Worm (Caenorhabditis elegans): ENCODE data around the gene str-145.

Gene str-145

ce11 chrV:8102960-8103359 lies 4.8 kb upstream of the str-145 start, which contains the start of gene str-90:
Gene str-90 (plus strand): TSS chrV:8103260.
- no peak for TF ChIP-seq hlh-26 (GFP tag; conservative IDR thresholded peaks at IDR 0.05)
- no peak for TF ChIP-seq bed-2 (GFP tag; IDR thresholded peaks at IDR 0.05)
- TF ChIP-seq ceh-27 (GFP tag; optimal IDR thresholded peaks at IDR 0.05): no peak
- no peak for TF ChIP-seq lin-26 (GFP tag; IDR thresholded peaks at IDR 0.05)
- TF ChIP-seq lsl-1 (GFP tag; optimal IDR thresholded peaks at IDR 0.05): no peak
- no peak for TF ChIP-seq B0035.1 (tag; optimal IDR thresholded peaks at IDR 0.05)
- no peak for TF ChIP-seq ztf-25 (GFP tag; IDR thresholded peaks at IDR 0.05)
- no peak for TF ChIP-seq nfya-2 (GFP tag; IDR thresholded peaks at IDR 0.05)
- TF ChIP-seq ama-1 (optimal IDR thresholded peaks at IDR 0.05): no peak
- no peak for TF ChIP-seq ama-1 (GFP tag; optimal IDR thresholded peaks at IDR 0.05)
- TF ChIP-seq ceh-91 (GFP tag; IDR thresholded peaks at IDR 0.05): no peak
- no peak for TF ChIP-seq efl-1 (GFP tag; optimal IDR thresholded peaks at IDR 0.05)
- TF ChIP-seq F57C9.4 (tag; optimal IDR thresholded peaks at IDR 0.05): no peak
- no peak for TF ChIP-seq D2030.7 (GFP tag; IDR thresholded peaks at IDR 0.05)
- TF ChIP-seq attf-3 (GFP tag; conservative IDR thresholded peaks at IDR 0.05): no peak
- TF ChIP-seq madf-6 (GFP tag; IDR thresholded peaks at IDR 0.05): no peak

- TF ChIP-seq egl-44 (GFP tag; IDR thresholded peaks at IDR 0.05) (no peak), xnd-1 (tag; optimal IDR thresholded peaks at IDR 0.05) (no peak), lsl-1 (GFP tag; optimal IDR thresholded peaks at IDR 0.05) (no peak), cebp-1 (GFP tag; IDR thresholded peaks at IDR 0.05) (no peak), cebp-1 (tag; optimal IDR thresholded peaks at IDR 0.05) (no peak), hmg-1.2 (GFP tag; IDR thresholded peaks at IDR 0.05) (no peak), ceh-91 (GFP tag; IDR thresholded peaks at IDR 0.05) (no peak), madf-8 (GFP tag; conservative IDR thresholded peaks at IDR 0.05) (no peak), nfya-2 (GFP tag; IDR thresholded peaks at IDR 0.05) (no peak), hlh-26 (GFP tag; conservative IDR thresholded peaks at IDR 0.05) (no peak), ztf-26 (tag; optimal IDR thresholded peaks at IDR 0.05) (no peak), tbp1 (GFP tag; optimal IDR thresholded peaks at IDR 0.05) (no peak), T07F8.4 (tag; optimal IDR thresholded peaks at IDR 0.05) (no peak), unc-130 (GFP tag; optimal IDR thresholded peaks at IDR 0.05) (no peak), snpc-4 (GFP tag; optimal IDR thresholded peaks at IDR 0.05) (no peak), snpc-4 (tag; optimal IDR thresholded peaks at IDR 0.05) (no peak), lin-35 (GFP tag; optimal IDR thresholded peaks at IDR 0.05) (no peak), sptf-2 (GFP tag; optimal IDR thresholded peaks at IDR 0.05) (no peak)
These were observed 1.2 kb upstream of the str-145 start, which contains the start of gene sdz-23 for ce11 chrV:8099306-8099705. Gene sdz-23 (plus strand): TSS chrV:8099606.

- TF ChIP-seq chd-7 (tag; optimal IDR thresholded peaks at IDR 0.05): no peak
- no peak for TF ChIP-seq F23B12.7 (tag; optimal IDR thresholded peaks at IDR 0.05; ENCODE audit: insufficient read depth)
- no peak for TF ChIP-seq pha-4 (tag; optimal IDR thresholded peaks at IDR 0.05)
- TF ChIP-seq Y56A3A.18 (GFP tag; IDR thresholded peaks at IDR 0.05): no peak
- TF ChIP-seq lin-54 (GFP tag; optimal IDR thresholded peaks at IDR 0.05): no peak
- TF ChIP-seq hlh-26 (GFP tag; conservative IDR thresholded peaks at IDR 0.05): no peak
- TF ChIP-seq dox-1 (GFP tag; IDR thresholded peaks at IDR 0.05): no peak
- TF ChIP-seq bed-1 (GFP tag; IDR thresholded peaks at IDR 0.05): no peak
- TF ChIP-seq K11D2.4 (GFP tag; IDR thresholded peaks at IDR 0.05): no peak
- no peak for TF ChIP-seq nhr-90 (tag; optimal IDR thresholded peaks at IDR 0.05)
- TF ChIP-seq lin-40 (tag; optimal IDR thresholded peaks at IDR 0.05): no peak
- no peak for TF ChIP-seq F55B11.4 (tag; optimal IDR thresholded peaks at IDR 0.05; ENCODE audit: borderline replicate concordance, insufficient read depth)
- TF ChIP-seq rcor-1 (GFP tag; IDR thresholded peaks at IDR 0.05): no peak
- no peak for TF ChIP-seq ztf-18 (tag; optimal IDR thresholded peaks at IDR 0.05)
- no peak for TF ChIP-seq B0336.3 (GFP tag; IDR thresholded peaks at IDR 0.05)
- TF ChIP-seq nfya-1 (tag; optimal IDR thresholded peaks at IDR 0.05; ENCODE audit: borderline replicate concordance, insufficient read depth): no peak
- TF ChIP-seq F57C9.4 (tag; optimal IDR thresholded peaks at IDR 0.05): no peak
- TF ChIP-seq die-1 (tag; optimal IDR thresholded peaks at IDR 0.05): no peak
- TF ChIP-seq mxl-1 (tag; optimal IDR thresholded peaks at IDR 0.05): no peak
These were observed 2.8 kb downstream of the str-145 start, which contains the start of gene str-146 for ce11 chrV:8095378-8095777. Gene str-146 (minus strand): TSS chrV:8095478.
